Worm (Caenorhabditis elegans) whole organism, L3 larva: ENCODE measurements around the gene alg-4.

ENCODE experiments used
- R02D3.7 ChIP-seq: fragments of 150-350 bp; optimal IDR thresholded peaks from 2 replicates; lab custom pipeline; 2014; ENCODE audit warnings: missing biosample characterization, missing genetic modification characterization
- ZK546.5 ChIP-seq: sonication (generic microtip); optimal IDR thresholded peaks from 2 replicates; lab custom pipeline; 2017; ENCODE audit warnings: missing biosample characterization, missing genetic modification characterization
- ama-1 ChIP-seq: fragments of 150-350 bp; optimal IDR thresholded peaks from 2 replicates; lab custom pipeline; 2018
- ceh-16 ChIP-seq: sonication (generic microtip); optimal IDR thresholded peaks from 2 replicates; lab custom pipeline; 2017; ENCODE audit warnings: missing biosample characterization, missing genetic modification characterization
- ceh-28 ChIP-seq: fragments of 150-350 bp; optimal IDR thresholded peaks from 2 replicates; lab custom pipeline; 2014; ENCODE audit warnings: missing biosample characterization, missing genetic modification reagents, missing genetic modification characterization
- ceh-82 ChIP-seq: fragments of 150-350 bp; optimal IDR thresholded peaks from 2 replicates; lab custom pipeline; 2014; ENCODE audit warnings: missing biosample characterization, missing genetic modification characterization
- ceh-9 ChIP-seq: sonication (generic microtip); optimal IDR thresholded peaks from 2 replicates; lab custom pipeline; 2018; ENCODE audit warnings: missing biosample characterization, missing genetic modification characterization
- daf-12 ChIP-seq: fragments of 150-350 bp; optimal IDR thresholded peaks from 2 replicates; lab custom pipeline; 2014; ENCODE audit warnings: missing biosample characterization, missing genetic modification reagents, missing genetic modification characterization
- egl-27 ChIP-seq: sonication (generic microtip); optimal IDR thresholded peaks from 4 replicates; lab custom pipeline; 2017; ENCODE audit warnings: missing biosample characterization, missing genetic modification reagents, missing genetic modification characterization
- egl-5 ChIP-seq: fragments of 150-350 bp; optimal IDR thresholded peaks from 2 replicates; lab custom pipeline; 2017; ENCODE audit warnings: missing biosample characterization, missing genetic modification reagents, missing genetic modification characterization, inconsistent platforms
- elt-1 ChIP-seq: fragments of 150-350 bp; optimal IDR thresholded peaks from 2 replicates; lab custom pipeline; 2014; ENCODE audit warnings: missing biosample characterization, missing genetic modification characterization
- elt-2 ChIP-seq: sonication (generic microtip); optimal IDR thresholded peaks from 2 replicates; lab custom pipeline; 2016; ENCODE audit warnings: missing genetic modification reagents, mild to moderate bottlenecking, missing genetic modification characterization, missing compliant biosample characterization
- elt-3 ChIP-seq, 3 experiments: fragments of 150-350 bp in 1 of 3; sonication (generic microtip) in 2 of 3; optimal IDR thresholded peaks; 2 replicates in 2 of 3; 4 replicates in 1 of 3; lab custom pipeline; 2014 to 2017; ENCODE audit warnings: missing biosample characterization in 3 of 3, missing genetic modification characterization in 3 of 3
- fkh-2 ChIP-seq: fragments of 150-350 bp; optimal IDR thresholded peaks from 2 replicates; lab custom pipeline; 2014; ENCODE audit warnings: missing biosample characterization, missing genetic modification reagents, missing genetic modification characterization
- fos-1 ChIP-seq: fragments of 150-350 bp; optimal IDR thresholded peaks from 2 replicates; lab custom pipeline; 2014; ENCODE audit warnings: missing biosample characterization, missing genetic modification characterization
- hmg-11 ChIP-seq: sonication (generic microtip); optimal IDR thresholded peaks from 2 replicates; lab custom pipeline; 2016; ENCODE audit warnings: missing genetic modification characterization, missing compliant biosample characterization
- jun-1 ChIP-seq: fragments of 150-350 bp; optimal IDR thresholded peaks from 2 replicates; lab custom pipeline; 2014; ENCODE audit warnings: missing biosample characterization, missing genetic modification reagents, missing genetic modification characterization
- lin-15B ChIP-seq: fragments of 150-350 bp; optimal IDR thresholded peaks from 2 replicates; lab custom pipeline; 2014; ENCODE audit warnings: missing biosample characterization, missing genetic modification characterization
- lin-39 ChIP-seq: fragments of 150-350 bp; optimal IDR thresholded peaks from 2 replicates; lab custom pipeline; 2018; ENCODE audit warnings: missing biosample characterization, missing genetic modification reagents, missing genetic modification characterization
- lsy-12 ChIP-seq: sonication (generic microtip); optimal IDR thresholded peaks from 2 replicates; lab custom pipeline; 2016; ENCODE audit warnings: mild to moderate bottlenecking, missing genetic modification characterization, missing compliant biosample characterization
- mdl-1 ChIP-seq: fragments of 150-350 bp; optimal IDR thresholded peaks from 2 replicates; lab custom pipeline; 2014; ENCODE audit warnings: missing biosample characterization, missing genetic modification characterization
- mml-1 ChIP-seq: fragments of 150-350 bp; sonication (generic microtip); optimal IDR thresholded peaks from 3 replicates; lab custom pipeline; 2014; ENCODE audit warnings: missing biosample characterization, missing genetic modification characterization
- nfya-1 ChIP-seq: sonication (generic microtip); optimal IDR thresholded peaks from 2 replicates; lab custom pipeline; 2017; ENCODE audit warnings: missing genetic modification characterization, mild to moderate bottlenecking, missing compliant biosample characterization, antibody characterized with exemption, moderate library complexity; ENCODE audit not compliant: insufficient read depth
- nhr-23 ChIP-seq: fragments of 150-350 bp; optimal IDR thresholded peaks from 2 replicates; lab custom pipeline; 2014; ENCODE audit warnings: missing biosample characterization, missing genetic modification reagents, missing genetic modification characterization
- nhr-237 ChIP-seq: fragments of 150-350 bp; optimal IDR thresholded peaks from 2 replicates; lab custom pipeline; 2014; ENCODE audit warnings: missing biosample characterization, missing genetic modification characterization
- nhr-25 ChIP-seq: sonication (generic microtip); optimal IDR thresholded peaks from 2 replicates; lab custom pipeline; 2017; ENCODE audit warnings: missing biosample characterization, missing genetic modification characterization
- nhr-28 ChIP-seq: fragments of 150-350 bp; optimal IDR thresholded peaks from 2 replicates; lab custom pipeline; 2014; ENCODE audit warnings: missing biosample characterization, missing genetic modification characterization
- nhr-43 ChIP-seq: sonication (generic microtip); optimal IDR thresholded peaks from 2 replicates; lab custom pipeline; 2016; ENCODE audit warnings: mild to moderate bottlenecking, missing genetic modification characterization, missing compliant biosample characterization; ENCODE audit not compliant: poor library complexity, severe bottlenecking
- nhr-67 ChIP-seq: fragments of 150-350 bp; optimal IDR thresholded peaks from 2 replicates; lab custom pipeline; 2014; ENCODE audit warnings: missing biosample characterization, missing genetic modification characterization
- nhr-76 ChIP-seq: fragments of 150-350 bp; sonication (generic microtip); optimal IDR thresholded peaks from 5 replicates; lab custom pipeline; 2014; ENCODE audit warnings: missing biosample characterization, missing genetic modification characterization
- nhr-77 ChIP-seq: fragments of 150-350 bp; optimal IDR thresholded peaks from 2 replicates; lab custom pipeline; 2014; ENCODE audit warnings: missing biosample characterization, missing genetic modification characterization
- pha-4 ChIP-seq: fragments of 150-350 bp; optimal IDR thresholded peaks from 2 replicates; lab custom pipeline; 2014; ENCODE audit warnings: missing biosample characterization, missing genetic modification reagents, missing genetic modification characterization
- pqm-1 ChIP-seq: fragments of 150-350 bp; optimal IDR thresholded peaks from 2 replicates; lab custom pipeline; 2017; ENCODE audit warnings: missing biosample characterization, missing genetic modification characterization, inconsistent platforms
- sea-2 ChIP-seq: fragments of 150-350 bp; sonication (generic microtip); optimal IDR thresholded peaks from 4 replicates; lab custom pipeline; 2014; ENCODE audit warnings: missing biosample characterization, missing genetic modification reagents, missing genetic modification characterization
- tbx-2 ChIP-seq: sonication (generic microtip); optimal IDR thresholded peaks from 2 replicates; lab custom pipeline; 2016; ENCODE audit warnings: mild to moderate bottlenecking, missing genetic modification characterization, missing compliant biosample characterization
- unc-39 ChIP-seq: sonication (generic microtip); optimal IDR thresholded peaks from 4 replicates; lab custom pipeline; 2017; ENCODE audit warnings: missing biosample characterization, missing genetic modification characterization
- zag-1 ChIP-seq: fragments of 150-350 bp; optimal IDR thresholded peaks from 2 replicates; lab custom pipeline; 2014; ENCODE audit warnings: missing biosample characterization, missing genetic modification characterization
- ztf-11 ChIP-seq: fragments of 150-350 bp; optimal IDR thresholded peaks from 2 replicates; lab custom pipeline; 2014; ENCODE audit warnings: missing biosample characterization, missing genetic modification characterization

Gene alg-4

ce11 chrIII:9885609-9886008 is 5.6 kb downstream of the alg-4 start:
- TF ChIP-seq hmg-11 (tag; lab: Kevin White, UChicago) (no peak), daf-12 (no peak), egl-27 (tag; lab: Kevin White, UChicago) (no peak), lin-15B (tag; lab: Kevin White, UChicago) (no peak), nhr-77 (no peak), ceh-16 (tag; lab: Kevin White, UChicago) (no peak), egl-5 (peak; percentile 32)

ce11 chrIII:9878828-9879227 is 12.4 kb downstream of the alg-4 start, which contains the start of gene ZK757.2:
Gene ZK757.2, minus strand, starts transcription at chrIII:9878928.
- TF ChIP-seq ceh-9 (tag; lab: Kevin White, UChicago) = no peak
- no peak for TF ChIP-seq nhr-237 (tag; lab: Kevin White, UChicago)
- TF ChIP-seq, all 47 proteins: peak for 0

- TF ChIP-seq lin-39 (tag; lab: Kevin White, UChicago) = no peak
- TF ChIP-seq nhr-67 = no peak
- no peak for TF ChIP-seq ztf-11
These were observed 14.3 kb downstream of the alg-4 start, which contains the start of gene ZK757.10 for ce11 chrIII:9876951-9877350. Gene ZK757.10, plus strand, starts transcription at chrIII:9877251.

ce11 chrIII:9874515-9874914 is 16.7 kb downstream of the alg-4 start:
- TF ChIP-seq nhr-25 (tag; lab: Kevin White, UChicago) (no peak), nfya-1 (tag; lab: Kevin White, UChicago) (peak; percentile 85)

- TF ChIP-seq nhr-28 (tag; lab: Kevin White, UChicago) (no peak), zag-1 (tag; lab: Kevin White, UChicago) (no peak), fos-1 (tag; lab: Kevin White, UChicago) (no peak), lsy-12 (no peak), ceh-28 (tag; lab: Kevin White, UChicago) (no peak), nhr-23 (tag; lab: Kevin White, UChicago) (no peak), ama-1 (no peak), jun-1 (tag; lab: Kevin White, UChicago) (no peak), nhr-76 (tag; lab: Kevin White, UChicago) (no peak), egl-5 (no peak), ceh-16 (tag; lab: Kevin White, UChicago) (no peak), nhr-237 (tag; lab: Kevin White, UChicago) (no peak), fkh-2 (tag; lab: Kevin White, UChicago) (no peak), ceh-82 (tag; lab: Kevin White, UChicago) (no peak), daf-12 (no peak), egl-27 (tag; lab: Kevin White, UChicago) (no peak), nfya-1 (tag; lab: Kevin White, UChicago) (no peak)
These were observed 20.2 kb downstream of the alg-4 start, which contains the start of gene ZK757.1 for ce11 chrIII:9871032-9871431. Gene ZK757.1, minus strand, starts transcription at chrIII:9871132.

- peak; percentile 42 for TF ChIP-seq lin-39 (tag; lab: Kevin White, UChicago)
- TF ChIP-seq fos-1 (tag; lab: Kevin White, UChicago) = peak; percentile 30
- no peak for TF ChIP-seq mdl-1 (tag; lab: Kevin White, UChicago)
- peak; percentile 26 for TF ChIP-seq R02D3.7 (tag; lab: Kevin White, UChicago)
- no peak for TF ChIP-seq zag-1 (tag; lab: Kevin White, UChicago)
- TF ChIP-seq lsy-12 = peak; percentile 52
- no peak for TF ChIP-seq ceh-28 (tag; lab: Kevin White, UChicago)
- TF ChIP-seq lin-15B (tag; lab: Kevin White, UChicago) = peak; percentile 52
- TF ChIP-seq pha-4 (tag; lab: Kevin White, UChicago) = peak; percentile 11
- peak; percentile 26 for TF ChIP-seq elt-1 (tag; lab: Kevin White, UChicago)
- TF ChIP-seq sea-2 (GFP tag; lab: Kevin White, UChicago) = no peak
- TF ChIP-seq pqm-1 (tag; lab: Kevin White, UChicago) = peak; percentile 20
- TF ChIP-seq mml-1 (tag; lab: Kevin White, UChicago) = no peak
- TF ChIP-seq nfya-1 (tag; lab: Kevin White, UChicago) = peak; percentile 68
- peak; percentile 86 for TF ChIP-seq nhr-43 (tag; lab: Kevin White, UChicago)
- TF ChIP-seq unc-39 (tag; lab: Kevin White, UChicago) = no peak
- peak; percentile 28 for TF ChIP-seq tbx-2 (tag; lab: Kevin White, UChicago)
- TF ChIP-seq ZK546.5 (tag; lab: Kevin White, UChicago) = peak; percentile 33
- peak; percentile 50 for TF ChIP-seq egl-5
- TF ChIP-seq ceh-16 (tag; lab: Kevin White, UChicago) = no peak
- TF ChIP-seq ztf-11 = no peak
- TF ChIP-seq ama-1 = peak; percentile 6
- TF ChIP-seq elt-3 (tag; optimal IDR thresholded peaks at IDR 0.05; lab: Kevin White, UChicago) = no peak
- TF ChIP-seq ceh-82 (tag; lab: Kevin White, UChicago) = peak; percentile 47
- TF ChIP-seq jun-1 (tag; lab: Kevin White, UChicago) = peak; percentile 14
- TF ChIP-seq elt-2 (tag; lab: Kevin White, UChicago) = peak; percentile 39
These were observed 23.3 kb downstream of the alg-4 start, which contains the start of gene dhhc-4 for ce11 chrIII:9867780-9868503. Gene dhhc-4, minus strand, starts transcription at chrIII:9867792.
